Worm (Caenorhabditis elegans): ENCODE data around the gene perm-1.

DNA sequence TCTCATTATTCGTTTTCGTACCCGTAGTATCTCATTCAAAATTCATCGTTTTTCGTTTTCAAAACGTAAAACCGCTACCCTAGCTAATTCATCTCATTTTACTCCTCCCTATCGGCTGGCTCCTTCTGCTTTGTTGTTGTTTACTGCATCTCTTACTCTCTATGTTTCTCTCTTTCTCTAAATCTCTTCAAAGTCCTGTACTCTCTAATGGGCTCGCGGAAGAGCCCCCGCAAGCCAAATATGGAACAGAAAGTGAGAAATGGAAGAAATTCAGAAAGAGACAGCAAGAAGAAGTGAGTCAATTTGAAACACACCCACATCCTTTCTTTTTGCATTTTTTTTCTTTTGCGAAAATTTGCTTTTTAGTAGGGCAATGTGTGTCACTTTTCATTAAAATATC lies 42.0 kb upstream of the perm-1 start:
- TF ChIP-seq ceh-22 (tag; optimal IDR thresholded peaks at IDR 0.05), result no peak
- peak; percentile 12 for TF ChIP-seq nfya-1 (tag; optimal IDR thresholded peaks at IDR 0.05)
- no peak for TF ChIP-seq hlh-30 (tag; optimal IDR thresholded peaks at IDR 0.05; ENCODE audit: insufficient read depth)

Measured in whole organism, late embryonic.